Fruit fly (Drosophila melanogaster) whole organism, embryonic: ENCODE results near the gene CG43998.

ENCODE experiments used
- Bgb ChIP-seq: fragments of 200-800 bp; sonication (Bioruptor generic); IDR thresholded peaks from 2 replicates; pipeline ENCODE4 v1.3.6; 2022; ENCODE audit warnings: missing biosample characterization, missing genetic modification characterization; ENCODE audit not compliant: partially characterized antibody
- CG10267 ChIP-seq: fragments of 200-800 bp; sonication (Bioruptor generic); optimal IDR thresholded peaks from 2 replicates; lab custom pipeline; 2018; ENCODE audit warnings: missing biosample characterization, mild to moderate bottlenecking, missing genetic modification characterization, moderate library complexity
- CG10959 ChIP-seq: fragments of 200-800 bp; sonication (Bioruptor generic); IDR thresholded peaks from 2 replicates; pipeline ENCODE4 v1.3.6; 2022; ENCODE audit warnings: missing biosample characterization, missing genetic modification characterization
- CG11398 ChIP-seq: fragments of 200-800 bp; sonication (Bioruptor generic); optimal IDR thresholded peaks from 2 replicates; lab custom pipeline; 2016; ENCODE audit warnings: missing biosample characterization, missing genetic modification characterization
- CG12236 ChIP-seq: fragments of 200-800 bp; sonication (Bioruptor generic); optimal IDR thresholded peaks from 2 replicates; lab custom pipeline; 2016; ENCODE audit warnings: missing biosample characterization, missing genetic modification characterization
- CG12744 ChIP-seq: fragments of 200-800 bp; sonication (Bioruptor generic); optimal IDR thresholded peaks from 2 replicates; lab custom pipeline; 2016; ENCODE audit warnings: missing biosample characterization, missing genetic modification characterization
- CG13123 ChIP-seq: fragments of 200-800 bp; sonication (Bioruptor generic); optimal IDR thresholded peaks from 2 replicates; lab custom pipeline; 2016; ENCODE audit warnings: missing biosample characterization, missing genetic modification characterization
- CG14050 ChIP-seq: fragments of 200-800 bp; sonication (Bioruptor generic); IDR thresholded peaks from 3 replicates; pipeline ENCODE4 v1.3.6; 2022; ENCODE audit warnings: missing biosample characterization, missing genetic modification characterization
- CG14965 ChIP-seq: fragments of 200-800 bp; sonication (Bioruptor generic); optimal IDR thresholded peaks from 2 replicates; lab custom pipeline; 2016; ENCODE audit warnings: missing biosample characterization, missing genetic modification characterization, borderline replicate concordance
- CG1602 ChIP-seq: fragments of 200-800 bp; sonication (Bioruptor generic); optimal IDR thresholded peaks from 3 replicates; lab custom pipeline; 2016; ENCODE audit warnings: missing biosample characterization, missing genetic modification characterization
- CG17186 ChIP-seq: fragments of 200-800 bp; sonication (Bioruptor generic); optimal IDR thresholded peaks from 3 replicates; lab custom pipeline; 2017; ENCODE audit warnings: missing biosample characterization, missing genetic modification reagents, missing genetic modification characterization
- CG2129 ChIP-seq: fragments of 200-800 bp; sonication (Bioruptor generic); IDR thresholded peaks from 2 replicates; pipeline ENCODE4 v1.3.6; 2022; ENCODE audit warnings: missing biosample characterization, missing genetic modification characterization; ENCODE audit not compliant: partially characterized antibody
- CG2875 ChIP-seq: fragments of 200-800 bp; sonication (Bioruptor generic); optimal IDR thresholded peaks from 2 replicates; lab custom pipeline; 2017; ENCODE audit warnings: missing biosample characterization, mild to moderate bottlenecking, missing genetic modification characterization, missing genetic modification reagents
- CG4404 ChIP-seq: fragments of 200-800 bp; sonication (Bioruptor generic); IDR thresholded peaks from 2 replicates; pipeline ENCODE4 v1.3.6; 2022; ENCODE audit warnings: missing biosample characterization, missing genetic modification characterization
- CG8281 ChIP-seq: fragments of 200-800 bp; sonication (Bioruptor generic); optimal IDR thresholded peaks from 2 replicates; lab custom pipeline; 2018; ENCODE audit warnings: missing biosample characterization, mild to moderate bottlenecking, missing genetic modification characterization, moderate library complexity
- CHES-1-like ChIP-seq: fragments of 200-800 bp; sonication (Bioruptor generic); optimal IDR thresholded peaks from 2 replicates; lab custom pipeline; 2016; ENCODE audit warnings: missing biosample characterization, missing genetic modification characterization
- CrebB ChIP-seq: fragments of 200-800 bp; sonication (Bioruptor generic); optimal IDR thresholded peaks from 3 replicates; lab custom pipeline; 2018; ENCODE audit warnings: missing biosample characterization, mild to moderate bottlenecking, missing genetic modification characterization
- D19A ChIP-seq: fragments of 200-800 bp; optimal IDR thresholded peaks from 3 replicates; lab custom pipeline; 2019; ENCODE audit warnings: missing biosample characterization, mild to moderate bottlenecking, missing genetic modification characterization, moderate library complexity
- Deaf1 ChIP-seq: fragments of 200-800 bp; optimal IDR thresholded peaks from 3 replicates; lab custom pipeline; 2019; ENCODE audit warnings: missing biosample characterization, mild to moderate bottlenecking, missing genetic modification characterization, moderate library complexity
- Fer2 ChIP-seq: fragments of 200-800 bp; sonication (Bioruptor generic); optimal IDR thresholded peaks from 2 replicates; lab custom pipeline; 2018; ENCODE audit warnings: missing biosample characterization, mild to moderate bottlenecking, missing genetic modification characterization, moderate library complexity
- NFAT ChIP-seq: fragments of 200-800 bp; sonication (Bioruptor generic); IDR thresholded peaks from 2 replicates; pipeline ENCODE4 v1.3.6; 2022; ENCODE audit warnings: missing biosample characterization, missing genetic modification characterization
- Neu2 ChIP-seq: fragments of 200-800 bp; sonication (Bioruptor generic); optimal IDR thresholded peaks from 3 replicates; lab custom pipeline; 2016; ENCODE audit warnings: missing biosample characterization, missing genetic modification characterization, borderline replicate concordance
- Optix ChIP-seq: fragments of 200-800 bp; sonication (Bioruptor generic); IDR thresholded peaks from 3 replicates; pipeline ENCODE4 v1.3.6; 2022; ENCODE audit warnings: missing biosample characterization, missing genetic modification characterization
- Ssrp ChIP-seq: fragments of 200-800 bp; sonication (Bioruptor generic); optimal IDR thresholded peaks from 2 replicates; lab custom pipeline; 2018; ENCODE audit warnings: missing biosample characterization, mild to moderate bottlenecking, missing genetic modification characterization, moderate library complexity
- ab ChIP-seq: fragments of 200-800 bp; sonication (Bioruptor generic); optimal IDR thresholded peaks from 2 replicates; lab custom pipeline; 2016; ENCODE audit warnings: missing biosample characterization, missing genetic modification characterization
- ac ChIP-seq: fragments of 200-800 bp; sonication (Bioruptor generic); optimal IDR thresholded peaks from 3 replicates; lab custom pipeline; 2017; ENCODE audit warnings: missing biosample characterization, mild to moderate bottlenecking, missing genetic modification characterization
- ap ChIP-seq: fragments of 200-800 bp; sonication (Bioruptor generic); IDR thresholded peaks from 2 replicates; pipeline ENCODE4 v1.3.6; 2022; ENCODE audit warnings: missing biosample characterization, missing genetic modification characterization
- bab2 ChIP-seq: fragments of 200-800 bp; sonication (Bioruptor generic); optimal IDR thresholded peaks from 2 replicates; lab custom pipeline; 2016; ENCODE audit warnings: missing biosample characterization, missing genetic modification characterization
- chn ChIP-seq: fragments of 200-800 bp; sonication (Bioruptor generic); optimal IDR thresholded peaks from 2 replicates; lab custom pipeline; 2016; ENCODE audit warnings: missing biosample characterization, missing genetic modification characterization
- corto ChIP-seq: fragments of 200-800 bp; sonication (Bioruptor generic); optimal IDR thresholded peaks from 2 replicates; lab custom pipeline; 2016; ENCODE audit warnings: missing biosample characterization, mild to moderate bottlenecking, missing genetic modification characterization, moderate library complexity
- dan ChIP-seq: fragments of 200-800 bp; sonication (Bioruptor generic); IDR thresholded peaks from 2 replicates; pipeline ENCODE4 v1.3.6; 2022; ENCODE audit warnings: missing biosample characterization, missing genetic modification characterization
- gem ChIP-seq: fragments of 200-800 bp; sonication (Bioruptor generic); optimal IDR thresholded peaks from 2 replicates; lab custom pipeline; 2019; ENCODE audit warnings: missing biosample characterization, mild to moderate bottlenecking, missing genetic modification characterization, moderate library complexity
- lbe ChIP-seq: fragments of 200-800 bp; sonication (Bioruptor generic); optimal IDR thresholded peaks from 2 replicates; lab custom pipeline; 2016; ENCODE audit warnings: missing biosample characterization, mild to moderate bottlenecking, missing genetic modification characterization
- luna ChIP-seq: fragments of 200-800 bp; sonication (Bioruptor generic); optimal IDR thresholded peaks from 2 replicates; lab custom pipeline; 2016; ENCODE audit warnings: missing biosample characterization, missing genetic modification characterization
- oc ChIP-seq: fragments of 200-800 bp; sonication (Bioruptor generic); optimal IDR thresholded peaks from 2 replicates; lab custom pipeline; 2018; ENCODE audit warnings: missing biosample characterization, mild to moderate bottlenecking, missing genetic modification characterization, moderate library complexity
- odd ChIP-seq: fragments of 200-800 bp; sonication (Bioruptor generic); optimal IDR thresholded peaks from 2 replicates; lab custom pipeline; 2017; ENCODE audit warnings: missing biosample characterization, mild to moderate bottlenecking, missing genetic modification characterization
- pb ChIP-seq: fragments of 200-800 bp; sonication (Bioruptor generic); optimal IDR thresholded peaks from 3 replicates; lab custom pipeline; 2016; ENCODE audit warnings: missing biosample characterization, missing genetic modification characterization
- pros ChIP-seq: fragments of 200-800 bp; sonication (Bioruptor generic); optimal IDR thresholded peaks from 3 replicates; lab custom pipeline; 2019; ENCODE audit warnings: missing biosample characterization, mild to moderate bottlenecking, missing genetic modification characterization, moderate library complexity
- pzg ChIP-seq: fragments of 200-800 bp; sonication (Bioruptor generic); optimal IDR thresholded peaks from 3 replicates; lab custom pipeline; 2018; ENCODE audit warnings: missing biosample characterization, mild to moderate bottlenecking, missing genetic modification characterization, moderate library complexity
- repo ChIP-seq: fragments of 200-800 bp; sonication (Bioruptor generic); optimal IDR thresholded peaks from 2 replicates; lab custom pipeline; 2016; ENCODE audit warnings: missing biosample characterization, missing genetic modification characterization
- sc ChIP-seq, 3 experiments: fragments of >200 bp in 2 of 3; fragments of 200-800 bp in 1 of 3; sonication (Bioruptor generic) in 1 of 3; optimal IDR thresholded peaks; 2 replicates in 2 of 3; 3 replicates in 1 of 3; lab custom pipeline; 2017; ENCODE audit warnings: mild to moderate bottlenecking in 1 of 3, missing biosample characterization in 1 of 3, missing genetic modification characterization in 1 of 3, missing genetic modification reagents in 1 of 3
- so ChIP-seq: fragments of 200-800 bp; sonication (Bioruptor generic); IDR thresholded peaks from 3 replicates; pipeline ENCODE4 v1.3.6; 2022; ENCODE audit warnings: missing biosample characterization, missing genetic modification characterization
- ssp ChIP-seq: fragments of 200-800 bp; sonication (Bioruptor generic); IDR thresholded peaks from 2 replicates; pipeline ENCODE4 v1.3.6; 2022; ENCODE audit warnings: missing biosample characterization, missing genetic modification characterization
- sug ChIP-seq: fragments of 200-800 bp; optimal IDR thresholded peaks from 2 replicates; lab custom pipeline; 2019; ENCODE audit warnings: missing biosample characterization, mild to moderate bottlenecking, missing genetic modification characterization, moderate library complexity
- tap ChIP-seq: fragments of 200-800 bp; optimal IDR thresholded peaks from 3 replicates; lab custom pipeline; 2019; ENCODE audit warnings: missing biosample characterization, mild to moderate bottlenecking, missing genetic modification characterization, moderate library complexity
- tll ChIP-seq, 2 experiments: fragments of 200-800 bp in 1 of 2; fragments of >200 bp in 1 of 2; sonication (Bioruptor generic) in 1 of 2; optimal IDR thresholded peaks; 2 replicates each; lab custom pipeline; 2017 to 2019; ENCODE audit warnings: missing biosample characterization in 2 of 2, missing genetic modification characterization in 2 of 2, mild to moderate bottlenecking in 1 of 2, moderate library complexity in 1 of 2
- vfl ChIP-seq: fragments of 200-800 bp; sonication (Bioruptor generic); optimal IDR thresholded peaks from 2 replicates; lab custom pipeline; 2016; ENCODE audit warnings: missing biosample characterization, missing genetic modification characterization
- wor ChIP-seq: fragments of 200-800 bp; sonication (Bioruptor generic); IDR thresholded peaks from 2 replicates; pipeline ENCODE4 v1.3.6; 2022; ENCODE audit warnings: missing biosample characterization, missing genetic modification characterization

The CG43998 gene

dm6 chr3R:23886270-23887095, 42.3 kb downstream of the CG43998 start (continued):
- TF ChIP-seq CG12744 (GFP tag; lab: Kevin White, UChicago) (peak; percentile 70), pzg (GFP tag; lab: Kevin White, UChicago) (no peak), repo (peak; percentile 42), Deaf1 (tag; lab: Kevin White, UChicago) (peak; percentile 65), ap (GFP tag; lab: Robert Waterston, UW) (peak; percentile 78), CG10959 (peak; percentile 85), ab (peak; percentile 15), odd (GFP tag; lab: Kevin White, UChicago) (peak; percentile 82), CG2875 (GFP tag; lab: Kevin White, UChicago) (peak; percentile 84), tll (GFP tag; optimal IDR thresholded peaks at IDR 0.05; lab: Kevin White, UChicago) (peak in 1 of 2 experiments; percentile 30), CG8281 (peak; percentile 55), CG14965 (GFP tag; lab: Kevin White, UChicago) (no peak), wor (GFP tag; lab: Robert Waterston, UW) (peak; percentile 72), tap (peak; percentile 87), CHES-1-like (GFP tag; lab: Kevin White, UChicago) (no peak), Ssrp (tag; lab: Kevin White, UChicago) (peak; percentile 91), ac (peak; percentile 94), pb (GFP tag; lab: Kevin White, UChicago) (peak; percentile 41), corto (GFP tag; lab: Kevin White, UChicago) (peak; percentile 97), sc (optimal IDR thresholded peaks at IDR 0.05; lab: Kevin White, UChicago) (no peak), sc (GFP tag; optimal IDR thresholded peaks at IDR 0.05; lab: Kevin White, UChicago) (peak; percentile 85), lbe (GFP tag; lab: Kevin White, UChicago) (peak; percentile 91), sug (tag; lab: Kevin White, UChicago) (peak; percentile 18), CG2129 (no peak), vfl (GFP tag; lab: Kevin White, UChicago) (peak; percentile 52), gem (tag; lab: Kevin White, UChicago) (peak; percentile 93), chn (peak; percentile 79), pros (GFP tag; lab: Kevin White, UChicago) (peak; percentile 70), Fer2 (tag; lab: Kevin White, UChicago) (peak; percentile 42), oc (peak; percentile 81), NFAT (GFP tag; lab: Robert Waterston, UW) (no peak), CG14050 (peak; percentile 60), CG13123 (GFP tag; lab: Kevin White, UChicago) (peak; percentile 20), CG11398 (GFP tag; lab: Kevin White, UChicago) (peak; percentile 56), bab2 (GFP tag; lab: Kevin White, UChicago) (peak; percentile 75), CrebB (peak; percentile 60), CG1602 (peak; percentile 83), so (GFP tag; lab: Robert Waterston, UW) (peak; percentile 81; the same call in 2 of the 3 replicates), CG12236 (GFP tag; lab: Kevin White, UChicago) (peak; percentile 58), Neu2 (GFP tag; lab: Kevin White, UChicago) (peak; percentile 14), dan (GFP tag; lab: Robert Waterston, UW) (peak; percentile 57; the same call in 1 of the 2 replicates), CG17186 (peak; percentile 7), ssp (GFP tag; lab: Robert Waterston, UW) (peak; percentile 71), luna (no peak), Optix (GFP tag; lab: Robert Waterston, UW) (peak; percentile 81), CG10267 (tag; lab: Kevin White, UChicago) (peak; percentile 91), CG4404 (peak; percentile 86), Bgb (GFP tag; lab: Robert Waterston, UW) (no peak), D19A (tag; lab: Kevin White, UChicago) (peak; percentile 60)
